Worm (Caenorhabditis elegans) whole organism, L2 larva: ENCODE results near the gene Y39A3CL.4.

ENCODE experiments used
- ZK546.5 ChIP-seq: sonication (generic microtip); optimal IDR thresholded peaks from 2 replicates; lab custom pipeline; 2017; ENCODE audit warnings: missing biosample characterization, missing genetic modification characterization
- aly-2 ChIP-seq: fragments of 150-350 bp; optimal IDR thresholded peaks from 2 replicates; lab custom pipeline; 2014; ENCODE audit warnings: missing biosample characterization, missing genetic modification characterization
- ceh-82 ChIP-seq: fragments of 150-350 bp; optimal IDR thresholded peaks from 2 replicates; lab custom pipeline; 2014; ENCODE audit warnings: missing biosample characterization, missing genetic modification characterization
- lin-39 ChIP-seq: fragments of 150-350 bp; optimal IDR thresholded peaks from 2 replicates; lab custom pipeline; 2014; ENCODE audit warnings: missing biosample characterization, missing genetic modification reagents, missing genetic modification characterization
- nhr-10 ChIP-seq: sonication (generic microtip); optimal IDR thresholded peaks from 2 replicates; lab custom pipeline; 2017; ENCODE audit warnings: missing biosample characterization, missing genetic modification characterization
- nhr-11 ChIP-seq: fragments of 150-350 bp; optimal IDR thresholded peaks from 2 replicates; lab custom pipeline; 2014; ENCODE audit warnings: missing biosample characterization, missing genetic modification characterization
- nhr-12 ChIP-seq: fragments of 150-350 bp; optimal IDR thresholded peaks from 2 replicates; lab custom pipeline; 2014; ENCODE audit warnings: missing biosample characterization, missing genetic modification characterization
- nhr-77 ChIP-seq: fragments of 150-350 bp; optimal IDR thresholded peaks from 2 replicates; lab custom pipeline; 2014; ENCODE audit warnings: missing biosample characterization, missing genetic modification characterization
- unc-62 ChIP-seq: fragments of 150-350 bp; optimal IDR thresholded peaks from 2 replicates; lab custom pipeline; 2014; ENCODE audit warnings: missing biosample characterization, missing genetic modification reagents, missing genetic modification characterization
- ztf-1 ChIP-seq: fragments of 200-800 bp; sonication (Bioruptor generic); conservative IDR thresholded peaks from 2 replicates; pipeline ENCODE4 v1.3.6; 2022; ENCODE audit warnings: missing genetic modification characterization, missing compliant biosample characterization

ce11 chrIII:1788033-1788432 lies 10.2 kb upstream of the Y39A3CL.4 start, which contains the start of gene rimb-1:
- TF ChIP-seq ztf-1 (GFP tag; lab: Robert Waterston, UW): no peak
- TF ChIP-seq ceh-82 (tag; lab: Kevin White, UChicago): no peak
- TF ChIP-seq lin-39: no peak
- TF ChIP-seq nhr-12 (tag; lab: Kevin White, UChicago): no peak
- no peak for TF ChIP-seq aly-2 (tag; lab: Kevin White, UChicago)
- TF ChIP-seq ZK546.5 (tag; lab: Kevin White, UChicago): no peak
- no peak for TF ChIP-seq nhr-10 (tag; lab: Kevin White, UChicago)
- no peak for TF ChIP-seq nhr-77 (tag; lab: Kevin White, UChicago)
- TF ChIP-seq nhr-11: no peak
- TF ChIP-seq unc-62 (GFP tag; lab: Kevin White, UChicago): no peak
